Fruit fly (Drosophila melanogaster): ENCODE data around the gene CG5953.

The CG5953 gene

DNA sequence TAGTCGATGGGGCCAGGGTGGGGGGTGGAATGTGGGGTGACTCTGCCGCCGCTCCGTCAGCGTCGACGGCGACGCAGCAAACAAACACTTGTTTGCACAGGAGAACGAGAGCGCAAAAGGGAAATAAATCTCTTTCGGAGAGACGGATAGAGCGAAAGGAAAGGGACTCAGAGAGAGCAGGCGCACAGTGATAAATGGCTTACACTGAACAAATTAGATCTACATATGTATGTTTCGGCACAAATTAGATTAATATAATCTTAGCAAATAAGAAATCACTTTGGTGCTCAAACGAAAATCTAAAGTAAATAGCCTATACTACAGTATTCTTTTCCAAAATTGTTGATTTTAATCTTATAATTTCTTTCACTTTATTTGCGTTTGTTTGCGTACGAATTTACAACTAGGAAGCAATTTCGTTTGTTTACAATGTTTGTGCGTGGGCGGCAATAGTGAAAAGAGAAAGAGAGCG, 3.0 kb upstream of the CG5953 start (continued):
- peak; percentile 94 for TF ChIP-seq otp (GFP tag; IDR thresholded peaks at IDR 0.05)
- peak; percentile 78; the same call in 1 of the 2 replicates for TF ChIP-seq cas (GFP tag; IDR thresholded peaks at IDR 0.05)
- TF ChIP-seq Ets97D (GFP tag; optimal IDR thresholded peaks at IDR 0.05) = no peak
- TF ChIP-seq gem (tag; optimal IDR thresholded peaks at IDR 0.05) = peak; percentile 97
- TF ChIP-seq HLH4C (GFP tag; IDR thresholded peaks at IDR 0.05; ENCODE audit: partially characterized antibody) = no peak
- peak; percentile 94 for TF ChIP-seq dysf (GFP tag; IDR thresholded peaks at IDR 0.05)
- TF ChIP-seq Atf-2 (GFP tag; optimal IDR thresholded peaks at IDR 0.05) = peak; percentile 82
- TF ChIP-seq Neu2 (GFP tag; optimal IDR thresholded peaks at IDR 0.05; ENCODE audit: borderline replicate concordance) = peak; percentile 49
- peak; percentile 91 for TF ChIP-seq kah (GFP tag; optimal IDR thresholded peaks at IDR 0.05)
- peak; percentile 75 for TF ChIP-seq abd-A (tag; optimal IDR thresholded peaks at IDR 0.05)
- peak; percentile 73 for TF ChIP-seq sqz (GFP tag; optimal IDR thresholded peaks at IDR 0.05)
- TF ChIP-seq Pdp1 (GFP tag; optimal IDR thresholded peaks at IDR 0.05) = peak; percentile 68 to 83
- peak; percentile 92 for TF ChIP-seq tap (tag; optimal IDR thresholded peaks at IDR 0.05)
- TF ChIP-seq insv (GFP tag; optimal IDR thresholded peaks at IDR 0.05) = peak in 1 of 2 experiments; percentile 21
- peak; percentile 93 for TF ChIP-seq CG1602 (GFP tag; optimal IDR thresholded peaks at IDR 0.05)
- peak; percentile 84 for TF ChIP-seq Mad (GFP tag; optimal IDR thresholded peaks at IDR 0.05)
- no peak for TF ChIP-seq lov (optimal IDR thresholded peaks at IDR 0.05)
- TF ChIP-seq lov (GFP tag; IDR thresholded peaks at IDR 0.05) = peak; percentile 96
- TF ChIP-seq Trl (optimal IDR thresholded peaks at IDR 0.05) = peak; percentile 75 to 85
- TF ChIP-seq Trl (GFP tag; optimal IDR thresholded peaks at IDR 0.05) = peak; percentile 87
- peak; percentile 84 for TF ChIP-seq Atf3 (GFP tag; optimal IDR thresholded peaks at IDR 0.05)
- TF ChIP-seq Six4 (GFP tag; optimal IDR thresholded peaks at IDR 0.05) = peak; percentile 90
- peak; percentile 90 for TF ChIP-seq croc (GFP tag; conservative IDR thresholded peaks at IDR 0.05)
- peak; percentile 77 for TF ChIP-seq Nf-YB (GFP tag; optimal IDR thresholded peaks at IDR 0.05)
- TF ChIP-seq MESR4 (GFP tag; optimal IDR thresholded peaks at IDR 0.05) = peak; percentile 31
- TF ChIP-seq prd (optimal IDR thresholded peaks at IDR 0.05) = no peak
- TF ChIP-seq prd (GFP tag; IDR thresholded peaks at IDR 0.05) = peak; percentile 98
- TF ChIP-seq ac (GFP tag; optimal IDR thresholded peaks at IDR 0.05) = peak; percentile 92
- peak; percentile 87 for TF ChIP-seq jing (GFP tag; optimal IDR thresholded peaks at IDR 0.05)
- no peak for TF ChIP-seq pan (optimal IDR thresholded peaks at IDR 0.05)
- peak in 1 of 2 experiments; percentile 96 for TF ChIP-seq pan (GFP tag; optimal IDR thresholded peaks at IDR 0.05 in 1 of 2, IDR thresholded peaks at IDR 0.05 in 1 of 2)
- peak; percentile 95 for TF ChIP-seq zen (tag; optimal IDR thresholded peaks at IDR 0.05)
- peak; percentile 94 for TF ChIP-seq CG2875 (GFP tag; optimal IDR thresholded peaks at IDR 0.05)
- peak; percentile 69; the same call in 1 of the 2 replicates for TF ChIP-seq aop (GFP tag; IDR thresholded peaks at IDR 0.05)
- TF ChIP-seq CG2199 (GFP tag; IDR thresholded peaks at IDR 0.05) = peak; percentile 96
- peak; percentile 92 for TF ChIP-seq CG15696 (tag; optimal IDR thresholded peaks at IDR 0.05)
- TF ChIP-seq Hmr (GFP tag; optimal IDR thresholded peaks at IDR 0.05) = peak; percentile 94
- peak; percentile 95 for TF ChIP-seq CG18262 (tag; optimal IDR thresholded peaks at IDR 0.05)
- peak; percentile 44 for TF ChIP-seq Sry-δ (GFP tag; optimal IDR thresholded peaks at IDR 0.05)
- peak; percentile 62 for TF ChIP-seq grn (GFP tag; optimal IDR thresholded peaks at IDR 0.05)
- peak; percentile 71 for TF ChIP-seq CG7987 (GFP tag; optimal IDR thresholded peaks at IDR 0.05)
- TF ChIP-seq CG2120 (GFP tag; optimal IDR thresholded peaks at IDR 0.05) = peak; percentile 88
- TF ChIP-seq cato (GFP tag; optimal IDR thresholded peaks at IDR 0.05; ENCODE audit: borderline replicate concordance) = peak; percentile 87
- TF ChIP-seq CG8290 (GFP tag; optimal IDR thresholded peaks at IDR 0.05) = peak; percentile 81
- TF ChIP-seq CG8290 (tag; optimal IDR thresholded peaks at IDR 0.05) = peak; percentile 62 to 85
- peak; percentile 91 for TF ChIP-seq Oli (tag; optimal IDR thresholded peaks at IDR 0.05)
- peak; percentile 82 for TF ChIP-seq al (GFP tag; IDR thresholded peaks at IDR 0.05)
- TF ChIP-seq CG3065 (GFP tag; optimal IDR thresholded peaks at IDR 0.05) = peak; percentile 80
- TF ChIP-seq esg (GFP tag; conservative IDR thresholded peaks at IDR 0.05) = peak; percentile 87
- TF ChIP-seq ind (GFP tag; optimal IDR thresholded peaks at IDR 0.05) = peak; percentile 84
- peak; percentile 80 for TF ChIP-seq tio (GFP tag; optimal IDR thresholded peaks at IDR 0.05)
- peak; percentile 91 for TF ChIP-seq Aef1 (GFP tag; IDR thresholded peaks at IDR 0.05)
